Worm (Caenorhabditis elegans) whole organism, L2 larva: Measurements from ENCODE around the gene srxa-16.

ENCODE experiments used
- C34F6.9 ChIP-seq: fragments of 150-350 bp; optimal IDR thresholded peaks from 2 replicates; lab custom pipeline; 2014; ENCODE audit warnings: missing biosample characterization, missing genetic modification characterization
- F13H6.1 ChIP-seq: sonication (generic microtip); optimal IDR thresholded peaks from 2 replicates; lab custom pipeline; 2016; ENCODE audit warnings: missing genetic modification characterization, missing compliant biosample characterization
- R02D3.7 ChIP-seq: fragments of 150-350 bp; optimal IDR thresholded peaks from 2 replicates; lab custom pipeline; 2014; ENCODE audit warnings: missing biosample characterization, missing genetic modification characterization
- aly-2 ChIP-seq: fragments of 150-350 bp; optimal IDR thresholded peaks from 2 replicates; lab custom pipeline; 2014; ENCODE audit warnings: missing biosample characterization, missing genetic modification characterization
- blmp-1 ChIP-seq: sonication (generic microtip); optimal IDR thresholded peaks from 2 replicates; lab custom pipeline; 2017; ENCODE audit warnings: missing genetic modification characterization, mild to moderate bottlenecking, missing compliant biosample characterization, antibody characterized with exemption, moderate library complexity; ENCODE audit not compliant: insufficient read depth
- ceh-16 ChIP-seq: fragments of 150-350 bp; optimal IDR thresholded peaks from 2 replicates; lab custom pipeline; 2014; ENCODE audit warnings: missing biosample characterization, missing genetic modification characterization
- ceh-82 ChIP-seq: fragments of 150-350 bp; optimal IDR thresholded peaks from 2 replicates; lab custom pipeline; 2014; ENCODE audit warnings: missing biosample characterization, missing genetic modification characterization
- crh-2 ChIP-seq: sonication (generic microtip); optimal IDR thresholded peaks from 2 replicates; lab custom pipeline; 2017; ENCODE audit warnings: missing biosample characterization, missing genetic modification characterization
- dmd-4 ChIP-seq: sonication (generic microtip); optimal IDR thresholded peaks from 2 replicates; lab custom pipeline; 2017; ENCODE audit warnings: missing biosample characterization, missing genetic modification characterization
- egl-27 ChIP-seq: sonication (generic microtip); optimal IDR thresholded peaks from 3 replicates; lab custom pipeline; 2017; ENCODE audit warnings: missing biosample characterization, missing genetic modification reagents, missing genetic modification characterization
- elt-1 ChIP-seq: fragments of 150-350 bp; optimal IDR thresholded peaks from 2 replicates; lab custom pipeline; 2014; ENCODE audit warnings: missing biosample characterization, missing genetic modification characterization
- fos-1 ChIP-seq: fragments of 150-350 bp; optimal IDR thresholded peaks from 2 replicates; lab custom pipeline; 2014; ENCODE audit warnings: missing biosample characterization, missing genetic modification characterization
- gmeb-1 ChIP-seq: fragments of 150-350 bp; optimal IDR thresholded peaks from 2 replicates; lab custom pipeline; 2014; ENCODE audit warnings: missing biosample characterization, missing genetic modification characterization
- lin-11 ChIP-seq: fragments of 150-350 bp; sonication (generic microtip); optimal IDR thresholded peaks from 2 replicates; lab custom pipeline; 2014; ENCODE audit warnings: missing biosample characterization, missing genetic modification characterization, inconsistent platforms, mixed read lengths
- lin-13 ChIP-seq: fragments of 150-350 bp; optimal IDR thresholded peaks from 2 replicates; lab custom pipeline; 2014; ENCODE audit warnings: missing biosample characterization, missing genetic modification reagents, missing genetic modification characterization
- lin-39 ChIP-seq: fragments of 150-350 bp; optimal IDR thresholded peaks from 2 replicates; lab custom pipeline; 2014; ENCODE audit warnings: missing biosample characterization, missing genetic modification reagents, missing genetic modification characterization
- lsy-2 ChIP-seq, 2 experiments: fragments of 150-350 bp in 1 of 2; sonication (generic microtip) in 1 of 2; optimal IDR thresholded peaks; 2 replicates each; lab custom pipeline; 2014 to 2017; ENCODE audit warnings: missing biosample characterization in 2 of 2, missing genetic modification characterization in 2 of 2
- mab-5 ChIP-seq: fragments of 150-350 bp; optimal IDR thresholded peaks from 2 replicates; lab custom pipeline; 2014; ENCODE audit warnings: missing biosample characterization, missing genetic modification characterization
- mbf-1 ChIP-seq: sonication (generic microtip); optimal IDR thresholded peaks from 2 replicates; lab custom pipeline; 2017; ENCODE audit warnings: missing biosample characterization, missing genetic modification characterization
- nhr-10 ChIP-seq: sonication (generic microtip); optimal IDR thresholded peaks from 2 replicates; lab custom pipeline; 2017; ENCODE audit warnings: missing biosample characterization, missing genetic modification characterization
- nhr-129 ChIP-seq: fragments of 150-350 bp; optimal IDR thresholded peaks from 2 replicates; lab custom pipeline; 2014; ENCODE audit warnings: missing biosample characterization, missing genetic modification characterization
- nhr-21 ChIP-seq: fragments of 150-350 bp; optimal IDR thresholded peaks from 2 replicates; lab custom pipeline; 2014; ENCODE audit warnings: missing biosample characterization, missing genetic modification characterization
- nhr-237 ChIP-seq: fragments of 150-350 bp; optimal IDR thresholded peaks from 2 replicates; lab custom pipeline; 2014; ENCODE audit warnings: missing biosample characterization, missing genetic modification characterization
- nhr-25 ChIP-seq: fragments of 150-350 bp; sonication (generic microtip); optimal IDR thresholded peaks from 3 replicates; lab custom pipeline; 2014; ENCODE audit warnings: missing biosample characterization, missing genetic modification characterization
- peb-1 ChIP-seq: fragments of 150-350 bp; optimal IDR thresholded peaks from 2 replicates; lab custom pipeline; 2014; ENCODE audit warnings: missing biosample characterization, missing genetic modification characterization
- sem-4 ChIP-seq: fragments of 150-350 bp; optimal IDR thresholded peaks from 2 replicates; lab custom pipeline; 2014; ENCODE audit warnings: missing biosample characterization, missing genetic modification reagents, missing genetic modification characterization
- sma-3 ChIP-seq: sonication (generic microtip); optimal IDR thresholded peaks from 2 replicates; lab custom pipeline; 2016; ENCODE audit warnings: missing genetic modification reagents, missing genetic modification characterization, missing compliant biosample characterization
- sma-9 ChIP-seq, 2 experiments: fragments of 150-350 bp in 1 of 2; sonication (generic microtip) in 1 of 2; optimal IDR thresholded peaks; 2 replicates each; lab custom pipeline; 2014 to 2016; ENCODE audit warnings: missing genetic modification characterization in 2 of 2, mild to moderate bottlenecking in 1 of 2, missing biosample characterization in 1 of 2, missing compliant biosample characterization in 1 of 2, missing genetic modification reagents in 1 of 2, moderate library complexity in 1 of 2
- unc-39 ChIP-seq: fragments of 150-350 bp; optimal IDR thresholded peaks from 2 replicates; lab custom pipeline; 2014; ENCODE audit warnings: missing biosample characterization, missing genetic modification characterization
- unc-55 ChIP-seq: fragments of 150-350 bp; sonication (generic microtip); optimal IDR thresholded peaks from 3 replicates; lab custom pipeline; 2014; ENCODE audit warnings: missing biosample characterization, missing genetic modification reagents, missing genetic modification characterization
- unc-62 ChIP-seq: fragments of 150-350 bp; optimal IDR thresholded peaks from 2 replicates; lab custom pipeline; 2014; ENCODE audit warnings: missing biosample characterization, missing genetic modification reagents, missing genetic modification characterization
- zag-1 ChIP-seq: fragments of 150-350 bp; optimal IDR thresholded peaks from 2 replicates; lab custom pipeline; 2014; ENCODE audit warnings: missing biosample characterization, missing genetic modification characterization
- ztf-1 ChIP-seq: fragments of 200-800 bp; sonication (Bioruptor generic); conservative IDR thresholded peaks from 2 replicates; pipeline ENCODE4 v1.3.6; 2022; ENCODE audit warnings: missing genetic modification characterization, missing compliant biosample characterization
- ztf-11 ChIP-seq: sonication (generic microtip); optimal IDR thresholded peaks from 2 replicates; lab custom pipeline; 2017; ENCODE audit warnings: missing biosample characterization, missing genetic modification characterization
- ztf-4 ChIP-seq: fragments of 150-350 bp; optimal IDR thresholded peaks from 2 replicates; lab custom pipeline; 2014; ENCODE audit warnings: missing biosample characterization, missing genetic modification characterization

The srxa-16 gene

DNA sequence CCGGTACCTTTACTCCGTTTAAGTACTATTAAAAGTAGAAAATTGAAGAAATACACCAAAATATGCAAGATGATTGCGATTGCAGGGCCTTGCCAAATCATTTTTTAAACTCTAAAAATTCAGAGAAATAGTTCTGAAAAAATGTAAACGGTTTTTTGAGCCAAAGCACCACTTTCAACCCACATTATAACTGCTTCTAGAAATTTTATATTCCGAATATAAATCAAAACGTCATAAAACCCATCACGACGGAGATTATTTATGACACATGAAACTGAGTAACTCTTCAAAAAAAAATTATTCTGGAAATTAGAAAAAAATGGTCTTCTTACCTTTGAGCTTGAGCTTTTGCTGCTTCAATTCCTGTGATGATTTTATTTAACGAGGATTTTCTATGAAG is at the start of gene srxa-16:
srxa-16 (minus strand) TSS at position 101 of the 400 bp plus-strand sequence.
- TF ChIP-seq C34F6.9 (no peak), lin-39 (tag; lab: Kevin White, UChicago) (no peak), ztf-4 (tag; lab: Kevin White, UChicago) (no peak), mab-5 (tag; lab: Kevin White, UChicago) (no peak), gmeb-1 (no peak), nhr-25 (tag; lab: Kevin White, UChicago) (no peak), nhr-237 (tag; lab: Kevin White, UChicago) (no peak), lin-11 (tag; lab: Kevin White, UChicago) (no peak)

DNA sequence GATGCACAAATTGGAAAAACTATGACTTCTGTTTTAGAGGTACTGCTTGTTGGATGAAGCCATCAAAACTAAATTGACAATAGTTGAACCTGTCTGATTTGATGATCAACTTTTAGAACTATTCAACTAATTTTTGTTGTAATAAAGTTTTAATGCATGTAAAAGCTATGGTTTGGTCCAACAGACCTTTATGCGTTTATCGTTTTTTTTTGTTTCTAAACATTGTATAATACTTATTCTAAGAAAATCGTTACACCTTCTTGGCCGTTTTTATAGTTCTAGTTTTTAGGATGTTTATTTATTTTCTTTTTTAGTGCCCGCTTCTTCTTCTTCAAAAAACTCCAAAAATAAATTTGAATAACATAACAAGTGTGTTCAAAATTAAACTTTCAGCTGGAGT is 49.6 kb upstream of the srxa-16 start, which contains the start of gene F10A3.12:
F10A3.12 (plus strand) TSS at position 301 of the 400 bp plus-strand sequence.
- TF ChIP-seq zag-1 (tag; lab: Kevin White, UChicago): no peak
- no peak for TF ChIP-seq nhr-10 (tag; lab: Kevin White, UChicago)
- no peak for TF ChIP-seq R02D3.7 (tag; lab: Kevin White, UChicago)
- TF ChIP-seq C34F6.9: no peak
- TF ChIP-seq sem-4 (tag; lab: Kevin White, UChicago): no peak
- no peak for TF ChIP-seq ztf-11 (tag; lab: Kevin White, UChicago)
- no peak for TF ChIP-seq mbf-1 (tag; lab: Kevin White, UChicago)
- no peak for TF ChIP-seq mab-5 (tag; lab: Kevin White, UChicago)
- no peak for TF ChIP-seq lin-39 (tag; lab: Kevin White, UChicago)
- no peak for TF ChIP-seq gmeb-1
- no peak for TF ChIP-seq peb-1 (tag; lab: Kevin White, UChicago)
- TF ChIP-seq lin-13 (GFP tag; lab: Kevin White, UChicago): no peak
- TF ChIP-seq ztf-1 (GFP tag; lab: Robert Waterston, UW): no peak
- no peak for TF ChIP-seq unc-62 (GFP tag; lab: Kevin White, UChicago)
- no peak for TF ChIP-seq nhr-129 (tag; lab: Kevin White, UChicago)

DNA sequence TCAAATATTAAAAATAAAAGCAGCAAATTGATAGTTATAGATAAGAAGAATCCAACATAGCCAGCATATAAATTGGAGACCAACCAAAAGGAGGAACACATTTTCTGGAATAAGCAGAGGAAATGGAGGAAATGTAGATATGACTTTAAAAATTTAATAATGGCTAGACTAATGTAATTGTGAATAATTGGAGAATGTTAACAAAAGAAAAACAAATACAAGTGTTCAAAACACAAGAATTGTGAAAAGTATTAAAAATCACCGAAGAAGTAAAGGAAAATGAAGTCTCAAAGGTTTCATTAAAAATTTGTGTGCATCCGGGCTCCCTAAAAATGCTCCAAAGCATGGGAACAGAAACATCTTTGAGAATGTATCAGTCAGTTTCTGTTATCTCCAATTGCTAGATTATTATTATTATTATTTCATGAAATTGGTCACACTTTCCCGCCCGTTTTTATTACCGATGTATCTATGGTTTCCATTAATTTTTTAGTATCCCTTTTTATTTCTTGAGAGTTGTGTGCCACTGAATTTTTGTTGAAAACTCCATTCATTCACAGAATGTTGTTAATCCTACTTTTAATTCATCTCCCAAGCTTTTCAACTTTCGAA is 48.1 kb upstream of the srxa-16 start, which contains the start of the genes str-109 and F10A3.11:
str-109 (minus strand) TSS at position 101 of the 612 bp plus-strand sequence.
F10A3.11 (plus strand) TSS at position 562 of the 612 bp plus-strand sequence.
- TF ChIP-seq nhr-237 (tag; lab: Kevin White, UChicago): no peak
- no peak for TF ChIP-seq ztf-11 (tag; lab: Kevin White, UChicago)
- no peak for TF ChIP-seq sem-4 (tag; lab: Kevin White, UChicago)
- TF ChIP-seq lin-13 (GFP tag; lab: Kevin White, UChicago): no peak
- TF ChIP-seq ceh-16: no peak
- no peak for TF ChIP-seq lin-39 (tag; lab: Kevin White, UChicago)
- TF ChIP-seq nhr-21 (tag; lab: Kevin White, UChicago): no peak
- TF ChIP-seq elt-1 (tag; lab: Kevin White, UChicago): no peak
- no peak for TF ChIP-seq R02D3.7 (tag; lab: Kevin White, UChicago)

DNA sequence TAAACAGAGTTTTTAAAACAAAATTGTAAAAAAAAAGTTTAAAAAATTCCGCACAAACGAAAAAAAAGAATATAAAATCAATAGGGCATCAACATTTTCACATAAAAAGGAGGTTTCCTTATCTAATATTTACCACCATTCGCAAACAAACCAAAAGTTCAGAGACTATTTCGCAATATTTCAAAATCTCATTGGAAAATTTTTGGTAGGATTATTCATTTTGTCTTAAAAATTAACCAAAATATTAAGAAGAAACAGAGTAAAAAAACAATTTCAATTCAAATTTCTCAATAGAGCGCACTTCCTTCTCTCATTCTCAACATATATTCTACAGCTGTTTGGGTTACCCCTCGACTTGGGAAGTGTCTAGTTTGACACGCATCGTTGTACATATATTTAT is 46.0 kb upstream of the srxa-16 start:
- no peak for TF ChIP-seq lsy-2 (tag; optimal IDR thresholded peaks at IDR 0.05; lab: Kevin White, UChicago)
- peak; percentile 56 for TF ChIP-seq unc-55 (GFP tag; lab: Kevin White, UChicago)
- no peak for TF ChIP-seq ztf-4 (tag; lab: Kevin White, UChicago)
- peak; percentile 83 for TF ChIP-seq nhr-129 (tag; lab: Kevin White, UChicago)
- no peak for TF ChIP-seq F13H6.1 (tag; lab: Kevin White, UChicago)
- TF ChIP-seq fos-1: peak; percentile 62
- no peak for TF ChIP-seq blmp-1 (tag; lab: Kevin White, UChicago)
- TF ChIP-seq ceh-82 (tag; lab: Kevin White, UChicago): no peak
- no peak for TF ChIP-seq dmd-4 (tag; lab: Kevin White, UChicago)
- TF ChIP-seq, all 48 proteins: peak for 3

DNA sequence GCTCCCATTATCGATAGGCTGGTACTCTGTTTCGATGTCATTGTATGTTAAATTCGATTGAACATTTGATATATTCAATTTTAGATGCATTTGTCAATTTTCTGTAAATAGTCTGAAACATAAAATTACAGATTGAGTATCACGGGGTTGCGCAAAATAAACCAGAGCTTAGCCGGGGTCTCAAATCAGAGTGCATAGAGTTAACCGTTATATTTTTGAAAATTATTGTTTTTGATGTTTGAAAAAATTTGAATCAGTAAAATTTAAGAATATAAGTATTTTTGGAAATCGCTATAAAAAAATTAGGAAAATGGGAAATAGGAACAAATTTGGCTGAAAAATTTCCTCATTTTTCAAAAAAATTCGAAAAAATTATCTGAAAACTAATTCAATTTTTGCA is 45.5 kb upstream of the srxa-16 start, which contains the start of gene F10A3.17:
F10A3.17 (minus strand) TSS at position 101 of the 400 bp plus-strand sequence.
- TF ChIP-seq aly-2 (tag; lab: Kevin White, UChicago): no peak
- TF ChIP-seq crh-2 (tag; lab: Kevin White, UChicago): no peak
- TF ChIP-seq sma-9 (GFP tag; optimal IDR thresholded peaks at IDR 0.05; lab: Kevin White, UChicago): no peak
- no peak for TF ChIP-seq sma-9 (tag; optimal IDR thresholded peaks at IDR 0.05; lab: Kevin White, UChicago)
- no peak for TF ChIP-seq R02D3.7 (tag; lab: Kevin White, UChicago)
- no peak for TF ChIP-seq fos-1
- no peak for TF ChIP-seq egl-27
- no peak for TF ChIP-seq nhr-129 (tag; lab: Kevin White, UChicago)
- no peak for TF ChIP-seq peb-1 (tag; lab: Kevin White, UChicago)
- no peak for TF ChIP-seq dmd-4 (tag; lab: Kevin White, UChicago)
- TF ChIP-seq nhr-10 (tag; lab: Kevin White, UChicago): no peak
- no peak for TF ChIP-seq unc-55 (GFP tag; lab: Kevin White, UChicago)
- no peak for TF ChIP-seq unc-39
- TF ChIP-seq C34F6.9: no peak
- TF ChIP-seq sma-3 (GFP tag; lab: Kevin White, UChicago): no peak
